Fruit fly (Drosophila melanogaster): ENCODE measurements around the gene ftz-f1.

ftz-f1 gene

DNA sequence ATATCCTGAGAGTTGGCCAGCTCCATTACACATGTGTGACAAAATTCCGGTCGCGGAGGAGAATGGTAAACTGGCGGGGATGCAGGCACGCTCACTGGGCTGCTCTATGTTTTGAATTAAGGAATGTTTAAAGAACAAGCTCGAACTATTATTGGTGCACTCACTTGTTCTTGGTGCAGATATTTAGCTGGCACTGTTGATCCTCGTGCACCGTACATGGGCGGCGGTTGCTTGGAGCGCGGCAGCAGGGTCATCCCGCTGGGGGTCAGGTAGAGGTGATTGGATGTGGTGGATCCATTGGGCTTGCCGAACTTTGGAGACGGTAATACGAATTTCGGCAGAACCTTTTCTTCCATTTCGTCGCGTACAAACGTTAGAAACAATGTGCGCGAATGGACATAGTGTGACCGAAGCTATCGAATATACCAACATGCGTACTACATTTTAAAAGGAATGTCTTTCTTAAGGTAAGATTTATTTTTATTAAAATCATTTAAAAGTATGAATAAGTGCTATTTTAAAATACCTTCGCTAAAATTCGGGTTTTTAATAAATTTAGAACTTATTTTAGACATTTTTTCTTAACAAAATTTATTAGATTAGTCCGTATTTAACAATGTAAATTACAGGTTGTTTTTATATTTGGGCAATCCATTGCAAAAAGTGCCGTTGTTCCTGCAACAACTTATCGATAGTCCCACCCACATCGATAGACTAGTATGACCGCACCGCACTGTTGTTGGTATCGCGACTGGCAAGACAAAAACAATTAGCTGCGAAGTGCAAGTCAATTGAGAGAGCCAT, 53.0 kb downstream of the ftz-f1 start, which contains the start of the genes Nufip and Atg3 (continued):
- TF ChIP-seq CG7368 (GFP tag; optimal IDR thresholded peaks at IDR 0.05) (peak; percentile 51), CG1621 (tag; optimal IDR thresholded peaks at IDR 0.05) (no peak), CG31627 (GFP tag; optimal IDR thresholded peaks at IDR 0.05) (peak; percentile 44), cyc (GFP tag; optimal IDR thresholded peaks at IDR 0.05) (peak; percentile 23)

DNA sequence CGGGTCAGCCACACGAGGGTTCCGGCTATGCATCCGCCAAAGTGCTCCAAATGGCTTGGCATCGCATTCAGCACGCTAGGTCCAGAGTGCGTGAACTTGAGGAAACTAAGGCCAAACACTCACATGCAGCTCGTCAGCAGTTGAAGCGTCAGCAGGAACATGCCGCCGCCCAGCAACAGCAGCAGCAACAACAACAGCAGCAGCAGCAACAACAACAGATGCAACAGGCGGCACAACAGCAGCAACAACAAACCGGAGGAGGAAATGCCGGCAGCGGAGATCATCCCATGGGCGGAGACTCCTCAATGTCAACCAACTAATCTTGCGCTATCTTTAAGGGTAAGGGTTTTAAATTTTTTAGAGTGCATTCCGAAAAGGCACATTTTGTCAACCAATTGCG, 54.9 kb downstream of the ftz-f1 start:
- TF ChIP-seq CG3919 (GFP tag; optimal IDR thresholded peaks at IDR 0.05) (no peak), Sox15 (GFP tag; optimal IDR thresholded peaks at IDR 0.05) (no peak), ss (GFP tag; optimal IDR thresholded peaks at IDR 0.05) (no peak), CG1621 (tag; optimal IDR thresholded peaks at IDR 0.05) (no peak), pdm3 (GFP tag; optimal IDR thresholded peaks at IDR 0.05) (no peak), Eip78C (GFP tag) (no peak), achi (GFP tag; optimal IDR thresholded peaks at IDR 0.05) (no peak)

DNA sequence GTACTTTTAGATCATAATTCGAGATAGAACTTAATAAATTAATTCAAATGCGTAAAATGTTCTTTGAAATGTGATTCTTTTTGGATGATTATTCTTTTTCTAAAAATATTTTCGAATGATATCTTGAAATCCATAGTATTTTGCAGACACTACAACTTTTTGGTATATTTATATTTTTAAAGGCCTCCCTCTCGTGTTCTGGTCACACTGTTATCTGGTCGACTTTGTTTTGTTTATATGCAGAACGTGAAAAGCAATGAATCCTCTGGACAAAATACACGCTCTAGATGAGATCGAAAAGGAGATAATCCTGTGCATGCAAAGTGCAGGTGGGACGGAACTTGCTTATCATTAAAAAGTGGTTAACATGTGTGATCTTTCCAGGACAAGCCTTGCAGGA, 55.5 kb downstream of the ftz-f1 start, which contains the start of gene MED11:
TSS of gene MED11 (plus strand) at position 210 of the 400 bp plus-strand sequence.
- TF ChIP-seq Sox14 (GFP tag; optimal IDR thresholded peaks at IDR 0.05) = peak; percentile 6
- TF ChIP-seq esn (GFP tag; optimal IDR thresholded peaks at IDR 0.05) = no peak

DNA sequence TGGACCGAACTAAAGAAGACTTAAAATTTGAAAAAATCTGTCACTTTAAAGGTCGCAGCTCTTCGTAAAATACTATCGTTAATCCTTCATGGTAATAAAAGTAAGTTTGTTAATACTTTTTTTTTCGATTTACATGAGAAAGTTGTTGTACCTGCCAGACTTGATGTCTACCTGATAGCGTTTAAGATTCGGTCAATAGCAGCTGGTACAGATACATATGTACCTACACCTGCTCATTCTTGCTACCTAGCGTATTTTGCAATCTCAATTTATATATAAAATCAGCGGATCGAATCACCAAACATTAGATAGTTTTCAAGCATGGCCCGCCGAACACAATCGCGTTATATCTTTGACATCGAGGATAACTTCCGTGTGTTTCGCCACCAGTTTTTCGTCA, 56.9 kb downstream of the ftz-f1 start, which contains the start of gene CG6885:
TSS of gene CG6885 (plus strand) at position 301 of the 400 bp plus-strand sequence.
- TF ChIP-seq CG6163 (GFP tag; IDR thresholded peaks at IDR 0.05) (no peak), CG8632 (GFP tag; optimal IDR thresholded peaks at IDR 0.05) (no peak), Eip75B (GFP tag; optimal IDR thresholded peaks at IDR 0.05) (no peak), esn (GFP tag; optimal IDR thresholded peaks at IDR 0.05) (no peak), CG1621 (tag; optimal IDR thresholded peaks at IDR 0.05) (no peak), lz (GFP tag; optimal IDR thresholded peaks at IDR 0.05) (no peak), CG6854 (GFP tag; optimal IDR thresholded peaks at IDR 0.05) (no peak), Ets21C (GFP tag; optimal IDR thresholded peaks at IDR 0.05) (no peak), CG15336 (GFP tag; IDR thresholded peaks at IDR 0.05) (no peak), Sox14 (GFP tag; optimal IDR thresholded peaks at IDR 0.05) (no peak), ss (GFP tag; optimal IDR thresholded peaks at IDR 0.05) (no peak), net (GFP tag; optimal IDR thresholded peaks at IDR 0.05) (no peak), CG6792 (GFP tag; optimal IDR thresholded peaks at IDR 0.05) (no peak), fd85E (GFP tag; optimal IDR thresholded peaks at IDR 0.05) (no peak), CG3919 (GFP tag; optimal IDR thresholded peaks at IDR 0.05) (no peak), CG11294 (GFP tag; IDR thresholded peaks at IDR 0.05) (no peak)

DNA sequence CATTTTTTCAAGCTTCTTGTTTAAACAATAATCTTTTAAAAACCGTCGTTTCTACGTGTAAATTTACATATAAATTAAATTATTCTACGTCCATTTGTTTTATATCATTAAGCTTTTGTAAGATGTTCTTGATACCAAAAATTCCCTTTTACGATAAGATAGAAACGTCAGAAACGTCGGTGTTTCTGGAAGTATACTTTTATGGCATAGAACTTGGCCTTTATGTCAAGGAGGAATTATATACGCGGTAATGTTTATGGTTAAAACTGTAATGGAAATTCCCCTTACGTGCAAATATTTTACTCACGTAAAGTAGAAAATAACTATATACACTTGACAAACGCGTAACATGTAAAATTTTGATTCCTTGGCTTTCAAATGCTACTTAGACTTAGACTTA, 57.4 kb downstream of the ftz-f1 start:
- TF ChIP-seq CG16779 (tag; optimal IDR thresholded peaks at IDR 0.05) (no peak), Eip78C (GFP tag) (peak; percentile 38)

DNA sequence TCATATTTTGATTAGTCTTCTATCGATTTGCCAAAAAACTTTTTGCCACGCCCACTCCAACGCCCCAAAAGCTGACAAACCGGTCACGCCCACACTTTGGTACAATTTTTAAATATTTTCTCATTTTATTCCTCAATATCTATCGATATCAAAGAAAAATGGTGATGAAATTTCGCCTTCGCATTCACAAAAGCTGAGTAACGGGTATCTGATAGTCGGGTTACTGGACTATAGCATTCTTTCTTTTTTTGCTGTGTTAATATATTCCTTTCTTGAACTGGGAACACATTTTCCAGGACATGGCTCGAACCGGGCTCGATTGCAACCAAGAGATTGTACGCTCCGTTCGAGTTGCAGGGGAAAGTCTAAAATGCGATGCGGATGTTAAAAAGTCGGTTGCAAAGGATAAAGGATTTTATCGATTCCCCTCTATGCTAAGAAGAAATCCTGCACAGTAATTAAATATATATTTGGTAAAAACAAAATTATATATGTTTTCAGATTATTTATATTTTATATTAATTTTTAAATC, 58.1 kb downstream of the ftz-f1 start:
- TF ChIP-seq esn (GFP tag; optimal IDR thresholded peaks at IDR 0.05) (no peak), fkh (GFP tag; optimal IDR thresholded peaks at IDR 0.05) (no peak), fd85E (GFP tag; optimal IDR thresholded peaks at IDR 0.05) (no peak), CG6808 (GFP tag; optimal IDR thresholded peaks at IDR 0.05) (no peak)

DNA sequence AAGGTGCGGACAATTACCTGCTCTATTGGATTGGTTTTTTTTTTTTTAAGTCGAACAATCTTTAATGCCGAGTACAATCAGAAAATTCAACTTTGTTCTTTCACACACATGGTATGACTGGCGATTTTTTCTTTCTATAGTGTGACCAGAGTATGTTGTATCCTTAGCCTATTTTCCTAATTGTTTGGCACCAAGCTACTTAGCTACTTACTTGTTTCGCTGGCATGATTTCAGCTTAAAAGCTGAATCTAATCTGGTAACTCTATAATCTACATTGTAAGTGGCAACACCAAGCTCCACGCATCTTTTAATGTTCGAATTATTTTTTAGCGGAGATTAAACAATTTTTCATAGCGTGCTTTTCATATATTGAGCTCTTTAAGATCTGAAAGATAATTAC, 77.9 kb downstream of the ftz-f1 start, which contains the start of gene CG12477:
TSS of gene CG12477 (minus strand) at position 101 of the 400 bp plus-strand sequence.
- no peak for TF ChIP-seq CG7368 (GFP tag; optimal IDR thresholded peaks at IDR 0.05)

All from whole organism, prepupa.